Worm (Caenorhabditis elegans): ENCODE measurements around the gene F07C6.4.

Gene F07C6.4

ce11 chrIV:12849030-12849560, 43.4 kb downstream of the F07C6.4 start, which contains the start of gene srf-3:
Gene srf-3 (plus strand): TSS chrIV:12849510.
- TF ChIP-seq ceh-36 (tag; optimal IDR thresholded peaks at IDR 0.05) (no peak), sea-1 (GFP tag; conservative IDR thresholded peaks at IDR 0.05) (no peak), flt-1 (GFP tag; IDR thresholded peaks at IDR 0.05) (no peak), tra-4 (tag; optimal IDR thresholded peaks at IDR 0.05) (no peak), hmg-4 (GFP tag; optimal IDR thresholded peaks at IDR 0.05) (no peak), scrt-1 (GFP tag; IDR thresholded peaks at IDR 0.05) (no peak), ama-1 (optimal IDR thresholded peaks at IDR 0.05) (no peak), hnd-1 (tag; optimal IDR thresholded peaks at IDR 0.05) (no peak), F13C5.2 (tag; optimal IDR thresholded peaks at IDR 0.05) (no peak), ceh-13 (GFP tag; optimal IDR thresholded peaks at IDR 0.05) (no peak), tbx-37 (GFP tag; conservative IDR thresholded peaks at IDR 0.05) (no peak), aly-1 (tag; optimal IDR thresholded peaks at IDR 0.05) (no peak), ets-7 (tag; optimal IDR thresholded peaks at IDR 0.05) (no peak), pes-1 (GFP tag; IDR thresholded peaks at IDR 0.05) (no peak), B0310.2 (tag; optimal IDR thresholded peaks at IDR 0.05) (no peak), hmbx-1 (tag; optimal IDR thresholded peaks at IDR 0.05) (no peak), tbx-11 (GFP tag; IDR thresholded peaks at IDR 0.05) (no peak)

- TF ChIP-seq aly-1 (tag; optimal IDR thresholded peaks at IDR 0.05) (no peak), pes-1 (GFP tag; IDR thresholded peaks at IDR 0.05) (no peak), hnd-1 (tag; optimal IDR thresholded peaks at IDR 0.05) (no peak), ets-7 (tag; optimal IDR thresholded peaks at IDR 0.05) (no peak), ama-1 (optimal IDR thresholded peaks at IDR 0.05) (no peak), ceh-13 (GFP tag; optimal IDR thresholded peaks at IDR 0.05) (no peak), flt-1 (GFP tag; IDR thresholded peaks at IDR 0.05) (no peak), tra-4 (tag; optimal IDR thresholded peaks at IDR 0.05) (no peak), B0310.2 (tag; optimal IDR thresholded peaks at IDR 0.05) (no peak), tbx-11 (GFP tag; IDR thresholded peaks at IDR 0.05) (no peak), scrt-1 (GFP tag; IDR thresholded peaks at IDR 0.05) (no peak), hmg-4 (GFP tag; optimal IDR thresholded peaks at IDR 0.05) (no peak), ceh-36 (tag; optimal IDR thresholded peaks at IDR 0.05) (no peak), sea-1 (GFP tag; conservative IDR thresholded peaks at IDR 0.05) (no peak), hmbx-1 (tag; optimal IDR thresholded peaks at IDR 0.05) (no peak)
Measured at ce11 chrIV:12854372-12855114, 48.8 kb downstream of the F07C6.4 start.

- no peak for TF ChIP-seq scrt-1 (GFP tag; IDR thresholded peaks at IDR 0.05)
- TF ChIP-seq tbx-11 (GFP tag; IDR thresholded peaks at IDR 0.05) = no peak
- no peak for TF ChIP-seq flt-1 (GFP tag; IDR thresholded peaks at IDR 0.05)
- no peak for TF ChIP-seq F13C5.2 (tag; optimal IDR thresholded peaks at IDR 0.05)
- no peak for TF ChIP-seq hmg-4 (GFP tag; optimal IDR thresholded peaks at IDR 0.05)
- TF ChIP-seq ceh-13 (GFP tag; optimal IDR thresholded peaks at IDR 0.05) = no peak
Measured at ce11 chrIV:12855248-12855647, 49.5 kb downstream of the F07C6.4 start, which contains the start of gene nstp-5. Gene nstp-5 (plus strand): TSS chrIV:12855548.

- no peak for TF ChIP-seq hmg-4 (GFP tag; optimal IDR thresholded peaks at IDR 0.05)
- TF ChIP-seq ceh-13 (GFP tag; optimal IDR thresholded peaks at IDR 0.05) = no peak
- no peak for TF ChIP-seq flt-1 (GFP tag; IDR thresholded peaks at IDR 0.05)
- no peak for TF ChIP-seq ets-7 (tag; optimal IDR thresholded peaks at IDR 0.05)
- TF ChIP-seq F13C5.2 (tag; optimal IDR thresholded peaks at IDR 0.05) = no peak
- no peak for TF ChIP-seq pes-1 (GFP tag; IDR thresholded peaks at IDR 0.05)
- no peak for TF ChIP-seq scrt-1 (GFP tag; IDR thresholded peaks at IDR 0.05)
- no peak for TF ChIP-seq hmbx-1 (tag; optimal IDR thresholded peaks at IDR 0.05)
- no peak for TF ChIP-seq hnd-1 (tag; optimal IDR thresholded peaks at IDR 0.05)
- no peak for TF ChIP-seq tbx-11 (GFP tag; IDR thresholded peaks at IDR 0.05)
- TF ChIP-seq aly-1 (tag; optimal IDR thresholded peaks at IDR 0.05) = no peak
- no peak for TF ChIP-seq tra-4 (tag; optimal IDR thresholded peaks at IDR 0.05)
- TF ChIP-seq sea-1 (GFP tag; conservative IDR thresholded peaks at IDR 0.05) = no peak
- TF ChIP-seq B0310.2 (tag; optimal IDR thresholded peaks at IDR 0.05) = no peak
Measured at ce11 chrIV:12859797-12860196, 54.1 kb downstream of the F07C6.4 start, which contains the start of gene gcy-18. Gene gcy-18 (plus strand): TSS chrIV:12860097.

- TF ChIP-seq hmbx-1 (tag; optimal IDR thresholded peaks at IDR 0.05) (no peak), hmg-4 (GFP tag; optimal IDR thresholded peaks at IDR 0.05) (no peak), F13C5.2 (tag; optimal IDR thresholded peaks at IDR 0.05) (no peak), ama-1 (optimal IDR thresholded peaks at IDR 0.05) (no peak), tra-4 (tag; optimal IDR thresholded peaks at IDR 0.05) (no peak), ets-7 (tag; optimal IDR thresholded peaks at IDR 0.05) (no peak)
Measured at ce11 chrIV:12865884-12866283, 60.2 kb downstream of the F07C6.4 start, which contains the start of gene clec-186. Gene clec-186 (plus strand): TSS chrIV:12866109.

- TF ChIP-seq hmg-4 (GFP tag; optimal IDR thresholded peaks at IDR 0.05) (no peak), aly-1 (tag; optimal IDR thresholded peaks at IDR 0.05) (no peak)
Measured at ce11 chrIV:12869383-12869782, 63.7 kb downstream of the F07C6.4 start.

ce11 chrIV:12869812-12870211, 64.1 kb downstream of the F07C6.4 start:
- TF ChIP-seq ceh-13 (GFP tag; optimal IDR thresholded peaks at IDR 0.05) (no peak), flt-1 (GFP tag; IDR thresholded peaks at IDR 0.05) (no peak), B0310.2 (tag; optimal IDR thresholded peaks at IDR 0.05) (no peak), tra-4 (tag; optimal IDR thresholded peaks at IDR 0.05) (no peak), pes-1 (GFP tag; IDR thresholded peaks at IDR 0.05) (no peak), hmbx-1 (tag; optimal IDR thresholded peaks at IDR 0.05) (no peak)

- TF ChIP-seq flt-1 (GFP tag; IDR thresholded peaks at IDR 0.05) (no peak), tbx-11 (GFP tag; IDR thresholded peaks at IDR 0.05) (no peak), scrt-1 (GFP tag; IDR thresholded peaks at IDR 0.05) (no peak), tra-4 (tag; optimal IDR thresholded peaks at IDR 0.05) (no peak), ets-7 (tag; optimal IDR thresholded peaks at IDR 0.05) (no peak), hmbx-1 (tag; optimal IDR thresholded peaks at IDR 0.05) (no peak), aly-1 (tag; optimal IDR thresholded peaks at IDR 0.05) (no peak), ceh-36 (tag; optimal IDR thresholded peaks at IDR 0.05) (no peak), pes-1 (GFP tag; IDR thresholded peaks at IDR 0.05) (no peak), ceh-13 (GFP tag; optimal IDR thresholded peaks at IDR 0.05) (no peak), hnd-1 (tag; optimal IDR thresholded peaks at IDR 0.05) (no peak), sea-1 (GFP tag; conservative IDR thresholded peaks at IDR 0.05) (no peak), tbx-37 (GFP tag; conservative IDR thresholded peaks at IDR 0.05) (no peak), B0310.2 (tag; optimal IDR thresholded peaks at IDR 0.05) (no peak), ama-1 (optimal IDR thresholded peaks at IDR 0.05) (no peak), hmg-4 (GFP tag; optimal IDR thresholded peaks at IDR 0.05) (no peak), F13C5.2 (tag; optimal IDR thresholded peaks at IDR 0.05) (no peak)
Measured at ce11 chrIV:12870315-12870714, 64.6 kb downstream of the F07C6.4 start.

All from whole organism, early embryonic.